Worm (Caenorhabditis elegans): ENCODE results near the gene C23F12.3.

C23F12.3 gene

DNA sequence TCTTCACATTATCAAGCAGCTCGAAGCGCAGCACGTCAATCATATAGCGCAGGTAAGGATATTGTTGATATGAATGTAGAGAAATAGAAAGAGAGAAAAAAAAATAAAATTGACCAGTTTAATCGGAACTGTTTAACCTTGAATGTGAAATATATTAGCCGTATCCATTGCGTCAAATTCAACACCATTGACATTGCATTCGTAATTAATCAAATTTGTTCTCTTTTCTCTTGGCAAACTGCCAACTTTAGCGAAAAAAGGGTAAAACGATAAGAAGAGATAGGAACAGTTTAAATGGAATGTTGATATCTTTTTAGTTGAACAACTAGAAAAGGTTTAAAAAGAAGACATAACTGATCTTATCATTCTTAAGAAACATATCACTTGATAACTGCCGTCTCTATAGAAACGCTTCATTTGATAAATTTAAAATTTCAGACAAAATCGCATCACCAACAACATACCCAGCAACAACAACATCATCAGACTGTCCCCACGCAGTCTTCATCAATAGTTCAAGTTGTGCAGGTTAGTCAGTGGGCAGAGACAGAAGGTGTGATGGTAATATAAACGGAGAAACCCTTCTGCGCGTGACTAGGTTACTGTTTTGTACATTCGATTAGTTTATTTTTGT lies 12.3 kb downstream of the C23F12.3 start:
- no peak for TF ChIP-seq ZK546.5 (tag; optimal IDR thresholded peaks at IDR 0.05)
- no peak for TF ChIP-seq saeg-2 (GFP tag; IDR thresholded peaks at IDR 0.05)
- TF ChIP-seq aly-2 (tag; optimal IDR thresholded peaks at IDR 0.05): no peak
- no peak for TF ChIP-seq egl-43 (GFP tag; IDR thresholded peaks at IDR 0.05)
- no peak for TF ChIP-seq fkh-10 (GFP tag; optimal IDR thresholded peaks at IDR 0.05)
- peak; percentile 79 for TF ChIP-seq aha-1 (tag)
- TF ChIP-seq mep-1 (tag; optimal IDR thresholded peaks at IDR 0.05): peak; percentile 30
- no peak for TF ChIP-seq ceh-32 (tag; optimal IDR thresholded peaks at IDR 0.05; ENCODE audit: poor library complexity)
- TF ChIP-seq rbr-2 (tag; optimal IDR thresholded peaks at IDR 0.05): no peak
- TF ChIP-seq nhr-28 (tag; optimal IDR thresholded peaks at IDR 0.05): peak; percentile 63
- TF ChIP-seq ceh-28 (tag; optimal IDR thresholded peaks at IDR 0.05): no peak
- peak in 1 of 2 experiments; percentile 80 for TF ChIP-seq unc-62 (GFP tag; optimal IDR thresholded peaks at IDR 0.05 in 1 of 2)
- TF ChIP-seq unc-62 (tag; optimal IDR thresholded peaks at IDR 0.05): no peak
- TF ChIP-seq T26A8.4 (GFP tag; IDR thresholded peaks at IDR 0.05): no peak
- no peak for TF ChIP-seq zfp-2 (tag; optimal IDR thresholded peaks at IDR 0.05)
- no peak for TF ChIP-seq mxl-2 (GFP tag; conservative IDR thresholded peaks at IDR 0.05)
- TF ChIP-seq mes-2 (tag; optimal IDR thresholded peaks at IDR 0.05; ENCODE audit: poor library complexity, severe bottlenecking): no peak
- peak; percentile 2 for TF ChIP-seq hlh-11 (tag; optimal IDR thresholded peaks at IDR 0.05)
- peak; percentile 88 for TF ChIP-seq nhr-25 (tag; optimal IDR thresholded peaks at IDR 0.05; ENCODE audit: borderline replicate concordance, insufficient read depth)
- no peak for TF ChIP-seq nhr-111 (GFP tag; optimal IDR thresholded peaks at IDR 0.05)
- TF ChIP-seq hlh-30 (tag; optimal IDR thresholded peaks at IDR 0.05; ENCODE audit: insufficient read depth): peak; percentile 20

DNA sequence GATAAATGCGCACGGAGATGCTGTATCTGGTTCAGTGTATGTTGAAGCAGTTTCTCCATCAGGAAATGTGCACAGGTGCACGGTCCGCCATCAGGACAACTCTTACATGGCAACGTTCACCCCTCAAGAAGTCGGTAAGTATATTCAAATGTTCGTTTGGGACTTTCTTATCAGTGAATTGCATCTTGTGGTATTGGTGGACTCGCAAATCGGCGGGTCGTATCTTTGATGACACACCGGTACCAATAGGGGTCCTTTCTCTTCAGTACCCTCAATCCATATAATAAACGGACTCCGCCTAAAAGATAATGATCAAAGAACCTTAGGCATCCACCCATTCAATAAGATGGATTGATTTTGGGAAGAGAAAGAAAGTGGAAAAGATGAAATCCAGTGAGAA lies 14.5 kb downstream of the C23F12.3 start:
- no peak for TF ChIP-seq ama-1 (optimal IDR thresholded peaks at IDR 0.05)
- no peak for TF ChIP-seq nhr-102 (tag; optimal IDR thresholded peaks at IDR 0.05)
- TF ChIP-seq Y5F2A.4 (GFP tag; optimal IDR thresholded peaks at IDR 0.05): no peak
- no peak for TF ChIP-seq sdz-12 (GFP tag; optimal IDR thresholded peaks at IDR 0.05)
- no peak for TF ChIP-seq zag-1 (tag; optimal IDR thresholded peaks at IDR 0.05)
- no peak for TF ChIP-seq snpc-4 (tag; optimal IDR thresholded peaks at IDR 0.05)
- no peak for TF ChIP-seq aha-1 (tag)
- no peak for TF ChIP-seq pha-4 (GFP tag; IDR thresholded peaks at IDR 0.05)
- no peak for TF ChIP-seq pha-4 (tag; optimal IDR thresholded peaks at IDR 0.05)
- TF ChIP-seq madf-5 (GFP tag; IDR thresholded peaks at IDR 0.05): no peak
- TF ChIP-seq nhr-77 (tag; optimal IDR thresholded peaks at IDR 0.05): no peak
- TF ChIP-seq hlh-30 (tag; optimal IDR thresholded peaks at IDR 0.05; ENCODE audit: insufficient read depth): no peak
- TF ChIP-seq zip-11 (GFP tag; IDR thresholded peaks at IDR 0.05): no peak
- TF ChIP-seq mxl-2 (GFP tag; conservative IDR thresholded peaks at IDR 0.05): no peak
- TF ChIP-seq duxl-1 (tag; optimal IDR thresholded peaks at IDR 0.05; ENCODE audit: poor library complexity): no peak
- TF ChIP-seq nhr-76 (tag; optimal IDR thresholded peaks at IDR 0.05): no peak
- no peak for TF ChIP-seq ZK337.2 (GFP tag; IDR thresholded peaks at IDR 0.05)
- no peak for TF ChIP-seq ztf-11 (tag; optimal IDR thresholded peaks at IDR 0.05)
- no peak for TF ChIP-seq lin-13 (GFP tag; optimal IDR thresholded peaks at IDR 0.05)
- TF ChIP-seq cey-2 (tag; optimal IDR thresholded peaks at IDR 0.05; ENCODE audit: borderline replicate concordance, insufficient read depth): no peak
- no peak for TF ChIP-seq mxl-3 (GFP tag; optimal IDR thresholded peaks at IDR 0.05)

DNA sequence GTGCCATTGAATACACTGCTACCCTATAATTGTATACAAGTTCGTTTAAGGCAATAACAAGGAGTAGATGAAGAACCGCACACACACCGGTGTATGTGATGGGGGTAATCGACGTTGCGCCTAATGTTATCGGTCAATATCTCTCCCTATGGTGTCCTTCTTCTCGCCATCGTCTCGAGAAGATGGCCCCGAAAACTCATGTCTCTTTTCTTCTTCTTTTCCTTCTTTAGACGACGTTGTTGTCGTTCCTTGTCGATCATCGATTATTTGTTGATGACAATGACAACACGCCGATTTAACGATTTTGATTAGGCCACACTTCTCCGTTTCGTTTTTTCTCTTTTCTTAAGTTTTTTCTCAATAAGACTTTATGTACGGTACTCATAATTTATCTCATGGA lies 17.7 kb downstream of the C23F12.3 start:
- TF ChIP-seq aha-1 (tag) (peak; percentile 38), unc-62 (GFP tag; optimal IDR thresholded peaks at IDR 0.05 in 1 of 2) (peak in 1 of 2 experiments; percentile 33), unc-62 (tag; optimal IDR thresholded peaks at IDR 0.05) (no peak), zag-1 (tag; optimal IDR thresholded peaks at IDR 0.05) (no peak), hlh-30 (tag; optimal IDR thresholded peaks at IDR 0.05; ENCODE audit: insufficient read depth) (peak; percentile 44)
